Fruit fly (Drosophila melanogaster) whole organism, embryonic: ENCODE results near the gene CG32432.
A peak's percentile ranks its signal among the peaks of the same experiment; 100 is the strongest.

ENCODE experiments used
- ATbp ChIP-seq: fragments of 200-800 bp; sonication (Bioruptor generic); optimal IDR thresholded peaks from 2 replicates; lab custom pipeline; 2017; ENCODE audit warnings: missing biosample characterization, mild to moderate bottlenecking, missing genetic modification characterization, missing genetic modification reagents
- Abd-B ChIP-seq: fragments of 200-800 bp; sonication (Bioruptor generic); optimal IDR thresholded peaks from 2 replicates; lab custom pipeline; 2018; ENCODE audit warnings: missing biosample characterization, mild to moderate bottlenecking, missing genetic modification characterization, moderate library complexity
- Atf3 ChIP-seq: fragments of 200-800 bp; sonication (Bioruptor generic); optimal IDR thresholded peaks from 3 replicates; lab custom pipeline; 2016; ENCODE audit warnings: missing biosample characterization, missing genetic modification characterization
- Bteb2 ChIP-seq: fragments of 200-800 bp; sonication (Bioruptor generic); optimal IDR thresholded peaks from 2 replicates; lab custom pipeline; 2016; ENCODE audit warnings: missing biosample characterization, missing genetic modification characterization
- CG10209 ChIP-seq: fragments of 200-800 bp; sonication (Bioruptor generic); optimal IDR thresholded peaks from 3 replicates; lab custom pipeline; 2017; ENCODE audit warnings: missing biosample characterization, mild to moderate bottlenecking, missing genetic modification characterization, missing genetic modification reagents
- CG10654 ChIP-seq: fragments of 200-800 bp; sonication (Bioruptor generic); optimal IDR thresholded peaks from 2 replicates; lab custom pipeline; 2016; ENCODE audit warnings: missing biosample characterization, missing genetic modification characterization
- CG11085 ChIP-seq: fragments of 200-800 bp; sonication (Bioruptor generic); IDR thresholded peaks from 2 replicates; pipeline ENCODE4 v1.3.6; 2022; ENCODE audit warnings: missing biosample characterization, missing genetic modification characterization
- CG12104 ChIP-seq: fragments of 200-800 bp; sonication (Bioruptor generic); optimal IDR thresholded peaks from 3 replicates; lab custom pipeline; 2016; ENCODE audit warnings: missing biosample characterization, missing genetic modification characterization
- CG12942 ChIP-seq: fragments of 200-800 bp; sonication (Bioruptor generic); optimal IDR thresholded peaks from 3 replicates; lab custom pipeline; 2016; ENCODE audit warnings: missing biosample characterization, missing genetic modification characterization
- CG14710 ChIP-seq: fragments of 200-800 bp; sonication (Bioruptor generic); optimal IDR thresholded peaks from 3 replicates; lab custom pipeline; 2019; ENCODE audit warnings: missing biosample characterization, mild to moderate bottlenecking, missing genetic modification characterization, moderate library complexity
- CG1792 ChIP-seq: fragments of 200-800 bp; sonication (Bioruptor generic); optimal IDR thresholded peaks from 2 replicates; lab custom pipeline; 2016; ENCODE audit warnings: missing biosample characterization, missing genetic modification characterization
- CG1832 ChIP-seq: fragments of 200-800 bp; sonication (Bioruptor generic); optimal IDR thresholded peaks from 2 replicates; lab custom pipeline; 2017; ENCODE audit warnings: missing biosample characterization, mild to moderate bottlenecking, missing genetic modification characterization, inconsistent platforms
- CG2712 ChIP-seq: fragments of 200-800 bp; optimal IDR thresholded peaks from 3 replicates; lab custom pipeline; 2019; ENCODE audit warnings: missing biosample characterization, mild to moderate bottlenecking, missing genetic modification characterization, moderate library complexity
- CG3407 ChIP-seq: fragments of 200-800 bp; sonication (Bioruptor generic); optimal IDR thresholded peaks from 2 replicates; lab custom pipeline; 2018; ENCODE audit warnings: missing biosample characterization, mild to moderate bottlenecking, missing genetic modification characterization
- CG34422 ChIP-seq: fragments of 200-800 bp; sonication (Bioruptor generic); IDR thresholded peaks from 3 replicates; pipeline ENCODE4 v1.3.6; 2022; ENCODE audit warnings: missing biosample characterization, missing genetic modification characterization
- CG3847 ChIP-seq: fragments of 200-800 bp; sonication (Bioruptor generic); IDR thresholded peaks from 2 replicates; pipeline ENCODE4 v1.3.6; 2022; ENCODE audit warnings: missing biosample characterization, missing genetic modification characterization
- CG4424 ChIP-seq: fragments of 200-800 bp; sonication (Bioruptor generic); optimal IDR thresholded peaks from 3 replicates; lab custom pipeline; 2016; ENCODE audit warnings: missing biosample characterization, missing genetic modification characterization
- CG4617 ChIP-seq: fragments of 200-800 bp; sonication (Bioruptor generic); optimal IDR thresholded peaks from 3 replicates; lab custom pipeline; 2016; ENCODE audit warnings: missing biosample characterization, missing genetic modification characterization, borderline replicate concordance
- CG7357 ChIP-seq: fragments of 200-800 bp; sonication (Bioruptor generic); IDR thresholded peaks from 3 replicates; pipeline ENCODE4 v1.3.6; 2022; ENCODE audit warnings: missing biosample characterization, missing genetic modification characterization
- CG7963 ChIP-seq: fragments of 200-800 bp; sonication (Bioruptor generic); IDR thresholded peaks from 3 replicates; pipeline ENCODE4 v1.3.6; 2022; ENCODE audit warnings: missing biosample characterization, missing genetic modification characterization; ENCODE audit not compliant: partially characterized antibody
- CG8944 ChIP-seq: fragments of 200-800 bp; sonication (Bioruptor generic); optimal IDR thresholded peaks from 3 replicates; lab custom pipeline; 2016; ENCODE audit warnings: missing biosample characterization, missing genetic modification characterization
- D19A ChIP-seq: fragments of 200-800 bp; optimal IDR thresholded peaks from 3 replicates; lab custom pipeline; 2019; ENCODE audit warnings: missing biosample characterization, mild to moderate bottlenecking, missing genetic modification characterization, moderate library complexity
- Doc3 ChIP-seq: fragments of 200-800 bp; sonication (Bioruptor generic); IDR thresholded peaks from 3 replicates; pipeline ENCODE4 v1.3.6; 2022; ENCODE audit warnings: missing biosample characterization, missing genetic modification characterization; ENCODE audit not compliant: partially characterized antibody
- HHEX ChIP-seq: fragments of 200-800 bp; sonication (Bioruptor generic); optimal IDR thresholded peaks from 3 replicates; lab custom pipeline; 2017; ENCODE audit warnings: missing biosample characterization, mild to moderate bottlenecking, missing genetic modification characterization, missing genetic modification reagents
- Jarid2 ChIP-seq: fragments of 200-800 bp; sonication (Bioruptor generic); optimal IDR thresholded peaks from 3 replicates; lab custom pipeline; 2017; ENCODE audit warnings: mild to moderate bottlenecking, missing biosample characterization, missing genetic modification reagents, missing genetic modification characterization
- Kr ChIP-seq: fragments of 200-800 bp; sonication (Bioruptor generic); optimal IDR thresholded peaks from 2 replicates; lab custom pipeline; 2017; ENCODE audit warnings: missing biosample characterization, mild to moderate bottlenecking, missing genetic modification characterization
- Myb ChIP-seq: fragments of 200-800 bp; sonication (Bioruptor generic); optimal IDR thresholded peaks from 2 replicates; lab custom pipeline; 2016; ENCODE audit warnings: missing biosample characterization, missing genetic modification characterization
- Neu2 ChIP-seq: fragments of 200-800 bp; sonication (Bioruptor generic); optimal IDR thresholded peaks from 3 replicates; lab custom pipeline; 2016; ENCODE audit warnings: missing biosample characterization, missing genetic modification characterization, borderline replicate concordance
- NfI ChIP-seq: fragments of 200-800 bp; sonication (Bioruptor generic); optimal IDR thresholded peaks from 3 replicates; lab custom pipeline; 2018; ENCODE audit warnings: missing biosample characterization, mild to moderate bottlenecking, missing genetic modification characterization, moderate library complexity
- Spps ChIP-seq: fragments of 200-800 bp; sonication (Bioruptor generic); optimal IDR thresholded peaks from 2 replicates; lab custom pipeline; 2018; ENCODE audit warnings: missing biosample characterization, mild to moderate bottlenecking, missing genetic modification characterization
- Xrp1 ChIP-seq: fragments of 200-800 bp; sonication (Bioruptor generic); IDR thresholded peaks from 2 replicates; pipeline ENCODE4 v1.3.6; 2022; ENCODE audit warnings: missing biosample characterization, missing genetic modification characterization
- bbx ChIP-seq: fragments of 200-800 bp; sonication (Bioruptor generic); IDR thresholded peaks from 2 replicates; pipeline ENCODE4 v1.3.6; 2022; ENCODE audit warnings: missing biosample characterization, missing genetic modification characterization; ENCODE audit not compliant: partially characterized antibody
- chn ChIP-seq: fragments of 200-800 bp; sonication (Bioruptor generic); optimal IDR thresholded peaks from 2 replicates; lab custom pipeline; 2016; ENCODE audit warnings: missing biosample characterization, missing genetic modification characterization
- gcm ChIP-seq: fragments of 200-800 bp; sonication (Bioruptor generic); optimal IDR thresholded peaks from 2 replicates; lab custom pipeline; 2019; ENCODE audit warnings: missing biosample characterization, mild to moderate bottlenecking, missing genetic modification characterization, moderate library complexity
- hb ChIP-seq: fragments of 200-800 bp; sonication (Bioruptor generic); IDR thresholded peaks from 3 replicates; pipeline ENCODE4 v1.3.6; 2022; ENCODE audit warnings: missing biosample characterization, missing genetic modification characterization; ENCODE audit not compliant: partially characterized antibody
- inv ChIP-seq: fragments of 200-800 bp; sonication (Bioruptor generic); IDR thresholded peaks from 2 replicates; pipeline ENCODE4 v1.3.6; 2022; ENCODE audit warnings: missing biosample characterization, missing genetic modification characterization; ENCODE audit not compliant: partially characterized antibody
- lilli ChIP-seq: fragments of 200-800 bp; sonication (Bioruptor generic); optimal IDR thresholded peaks from 3 replicates; lab custom pipeline; 2016; ENCODE audit warnings: missing biosample characterization, missing genetic modification characterization
- maf-S ChIP-seq: fragments of 200-800 bp; sonication (Bioruptor generic); optimal IDR thresholded peaks from 2 replicates; lab custom pipeline; 2016; ENCODE audit warnings: missing biosample characterization, missing genetic modification characterization
- pb ChIP-seq: fragments of 200-800 bp; sonication (Bioruptor generic); optimal IDR thresholded peaks from 3 replicates; lab custom pipeline; 2016; ENCODE audit warnings: missing biosample characterization, missing genetic modification characterization
- pnt ChIP-seq: fragments of 200-800 bp; sonication (Bioruptor generic); optimal IDR thresholded peaks from 3 replicates; lab custom pipeline; 2016; ENCODE audit warnings: missing biosample characterization, missing genetic modification characterization
- pzg ChIP-seq: fragments of 200-800 bp; sonication (Bioruptor generic); optimal IDR thresholded peaks from 3 replicates; lab custom pipeline; 2018; ENCODE audit warnings: missing biosample characterization, mild to moderate bottlenecking, missing genetic modification characterization, moderate library complexity
- ranshi ChIP-seq: fragments of 200-800 bp; sonication (Bioruptor generic); IDR thresholded peaks from 2 replicates; pipeline ENCODE4 v1.3.6; 2022; ENCODE audit warnings: missing biosample characterization, missing genetic modification characterization
- slp2 ChIP-seq: fragments of 200-800 bp; sonication (Bioruptor generic); optimal IDR thresholded peaks from 2 replicates; lab custom pipeline; 2016; ENCODE audit warnings: missing biosample characterization, missing genetic modification characterization
- sna ChIP-seq: fragments of 200-800 bp; sonication (Bioruptor generic); IDR thresholded peaks from 2 replicates; pipeline ENCODE4 v1.3.6; 2022; ENCODE audit warnings: missing biosample characterization, missing genetic modification characterization; ENCODE audit not compliant: partially characterized antibody
- tap ChIP-seq: fragments of 200-800 bp; optimal IDR thresholded peaks from 3 replicates; lab custom pipeline; 2019; ENCODE audit warnings: missing biosample characterization, mild to moderate bottlenecking, missing genetic modification characterization, moderate library complexity
- tna ChIP-seq: fragments of 200-800 bp; sonication (Bioruptor generic); IDR thresholded peaks from 2 replicates; pipeline ENCODE4 v1.3.6; 2022; ENCODE audit warnings: missing biosample characterization, missing genetic modification characterization; ENCODE audit not compliant: partially characterized antibody
- twi ChIP-seq: fragments of 200-800 bp; optimal IDR thresholded peaks from 2 replicates; lab custom pipeline; 2019; ENCODE audit warnings: missing biosample characterization, mild to moderate bottlenecking, missing genetic modification characterization, moderate library complexity
- zfh2 ChIP-seq: fragments of 200-800 bp; sonication (Bioruptor generic); optimal IDR thresholded peaks from 2 replicates; lab custom pipeline; 2016; ENCODE audit warnings: missing biosample characterization, missing genetic modification characterization

The CG32432 gene

dm6 chr3L:20841465-20842109 lies 43.4 kb downstream of the CG32432 start, which contains the start of the genes CSN3 and CG11456 (continued):
- TF ChIP-seq pnt (peak; percentile 5), sna (peak; percentile 37; the same call in 1 of the 2 replicates), Spps (tag; lab: Kevin White, UChicago) (no peak), D19A (peak; percentile 94), CG3847 (GFP tag; lab: Robert Waterston, UW) (peak; percentile 64), pzg (GFP tag; lab: Kevin White, UChicago) (peak; percentile 86), Kr (GFP tag; lab: Kevin White, UChicago) (peak; percentile 85), twi (tag; lab: Kevin White, UChicago) (no peak), CG10654 (GFP tag; lab: Kevin White, UChicago) (peak; percentile 46), Abd-B (no peak), chn (peak; percentile 47), CG11085 (no peak), CG12104 (GFP tag; lab: Kevin White, UChicago) (no peak), Atf3 (GFP tag; lab: Kevin White, UChicago) (peak; percentile 39), Myb (GFP tag; lab: Kevin White, UChicago) (peak; percentile 48), CG34422 (GFP tag; lab: Robert Waterston, UW) (peak; percentile 34; the same call in 2 of the 3 replicates), Bteb2 (peak; percentile 49), CG10209 (GFP tag; lab: Kevin White, UChicago) (no peak), CG4424 (peak; percentile 48), zfh2 (peak; percentile 59), CG7963 (GFP tag; lab: Robert Waterston, UW) (peak; percentile 72), hb (peak; percentile 50; the same call in 1 of the 3 replicates), Xrp1 (peak; percentile 52), Doc3 (GFP tag; lab: Robert Waterston, UW) (peak; percentile 63; the same call in 1 of the 3 replicates), CG1792 (GFP tag; lab: Kevin White, UChicago) (peak; percentile 24), HHEX (no peak), lilli (peak; percentile 58), tna (peak; percentile 69), NfI (GFP tag; lab: Kevin White, UChicago) (peak; percentile 57), inv (GFP tag; lab: Robert Waterston, UW) (peak; percentile 56), CG14710 (tag; lab: Kevin White, UChicago) (peak; percentile 60), Jarid2 (GFP tag; lab: Kevin White, UChicago) (no peak), pb (GFP tag; lab: Kevin White, UChicago) (no peak), CG8944 (GFP tag; lab: Kevin White, UChicago) (peak; percentile 28), maf-S (peak; percentile 45), CG2712 (tag; lab: Kevin White, UChicago) (no peak), bbx (peak; percentile 59), CG1832 (GFP tag; lab: Kevin White, UChicago) (no peak), CG12942 (GFP tag; lab: Kevin White, UChicago) (peak; percentile 15), CG3407 (GFP tag; lab: Kevin White, UChicago) (no peak), Neu2 (GFP tag; lab: Kevin White, UChicago) (peak; percentile 0), tap (tag; lab: Kevin White, UChicago) (no peak), CG4617 (GFP tag; lab: Kevin White, UChicago) (peak; percentile 58), slp2 (peak; percentile 34), ATbp (no peak), gcm (GFP tag; lab: Kevin White, UChicago) (no peak), ranshi (peak; percentile 45; the same call in 1 of the 2 replicates), CG7357 (no peak)
